Fruit fly (Drosophila melanogaster) whole organism, prepupa: ENCODE measurements around the gene CG12111.

Experiments
- CG10631 ChIP-seq: fragments of 200-800 bp; sonication (Bioruptor generic); optimal IDR thresholded peaks from 2 replicates; lab custom pipeline; 2016; ENCODE audit warnings: missing biosample characterization, missing genetic modification characterization
- CG11294 ChIP-seq: fragments of 200-800 bp; sonication (Bioruptor generic); IDR thresholded peaks from 2 replicates; pipeline ENCODE4 v1.3.6; 2022; ENCODE audit warnings: missing biosample characterization, missing genetic modification characterization
- CG15336 ChIP-seq: fragments of 200-800 bp; sonication (Bioruptor generic); IDR thresholded peaks from 2 replicates; pipeline ENCODE4 v1.3.6; 2022; ENCODE audit warnings: missing biosample characterization, missing genetic modification characterization
- CG31627 ChIP-seq: fragments of 200-800 bp; sonication (Bioruptor generic); optimal IDR thresholded peaks from 3 replicates; lab custom pipeline; 2016; ENCODE audit warnings: missing biosample characterization, missing genetic modification characterization
- CG32006 ChIP-seq: fragments of 200-800 bp; sonication (Bioruptor generic); optimal IDR thresholded peaks from 3 replicates; lab custom pipeline; 2017; ENCODE audit warnings: missing biosample characterization, mild to moderate bottlenecking, missing genetic modification characterization
- CG4318 ChIP-seq: fragments of 200-800 bp; sonication (Bioruptor generic); optimal IDR thresholded peaks from 3 replicates; lab custom pipeline; 2017; ENCODE audit warnings: missing biosample characterization, mild to moderate bottlenecking, missing genetic modification characterization
- CG6163 ChIP-seq: fragments of 200-800 bp; sonication (Bioruptor generic); IDR thresholded peaks from 3 replicates; pipeline ENCODE4 v1.3.6; 2022; ENCODE audit warnings: missing biosample characterization, missing genetic modification characterization
- CG6276 ChIP-seq: fragments of 200-800 bp; sonication (Bioruptor generic); optimal IDR thresholded peaks from 2 replicates; lab custom pipeline; 2017; ENCODE audit warnings: missing biosample characterization, mild to moderate bottlenecking, missing genetic modification characterization
- CG6792 ChIP-seq: fragments of 200-800 bp; sonication (Bioruptor generic); optimal IDR thresholded peaks from 3 replicates; lab custom pipeline; 2016; ENCODE audit warnings: missing biosample characterization, missing genetic modification characterization
- CG6808 ChIP-seq: fragments of 200-800 bp; sonication (Bioruptor generic); optimal IDR thresholded peaks from 3 replicates; lab custom pipeline; 2017; ENCODE audit warnings: missing biosample characterization, missing genetic modification characterization, mild to moderate bottlenecking, moderate library complexity, missing genetic modification reagents
- CG8119 ChIP-seq: fragments of 200-800 bp; sonication (Bioruptor generic); IDR thresholded peaks from 3 replicates; pipeline ENCODE4 v1.3.6; 2022; ENCODE audit warnings: missing biosample characterization, missing genetic modification characterization
- CG8319 ChIP-seq: fragments of 200-800 bp; sonication (Bioruptor generic); optimal IDR thresholded peaks from 3 replicates; lab custom pipeline; 2016; ENCODE audit warnings: missing biosample characterization, missing genetic modification characterization
- CG9139 ChIP-seq: fragments of 200-800 bp; sonication (Bioruptor generic); optimal IDR thresholded peaks from 3 replicates; lab custom pipeline; 2017; ENCODE audit warnings: missing biosample characterization, mild to moderate bottlenecking, missing genetic modification characterization
- Eip78C ChIP-seq: fragments of 200-800 bp; sonication (Bioruptor generic); peaks from one replicate; lab custom pipeline; 2016; ENCODE audit warnings: missing biosample characterization, missing genetic modification characterization
- Ets21C ChIP-seq: fragments of 200-800 bp; sonication (Bioruptor generic); optimal IDR thresholded peaks from 3 replicates; lab custom pipeline; 2016; ENCODE audit warnings: missing biosample characterization, missing genetic modification characterization
- Gug ChIP-seq: fragments of 200-800 bp; sonication (Bioruptor generic); IDR thresholded peaks from 2 replicates; pipeline ENCODE4 v1.3.6; 2022; ENCODE audit warnings: missing biosample characterization, missing genetic modification characterization
- Hr38 ChIP-seq: sonication (Bioruptor generic); optimal IDR thresholded peaks from 2 replicates; lab custom pipeline; 2016; ENCODE audit warnings: missing biosample characterization, missing genetic modification characterization
- Hr39 ChIP-seq: fragments of 200-800 bp; sonication (Bioruptor generic); optimal IDR thresholded peaks from 2 replicates; lab custom pipeline; 2016; ENCODE audit warnings: missing biosample characterization, missing genetic modification characterization
- Hr4 ChIP-seq: fragments of 200-800 bp; sonication (Bioruptor generic); optimal IDR thresholded peaks from 3 replicates; lab custom pipeline; 2016; ENCODE audit warnings: missing biosample characterization, missing genetic modification characterization
- Lpt ChIP-seq: fragments of 200-800 bp; sonication (Bioruptor generic); optimal IDR thresholded peaks from 3 replicates; lab custom pipeline; 2016; ENCODE audit warnings: missing biosample characterization, missing genetic modification characterization
- OdsH ChIP-seq: fragments of 200-800 bp; sonication (Bioruptor generic); optimal IDR thresholded peaks from 3 replicates; lab custom pipeline; 2016; ENCODE audit warnings: missing biosample characterization, missing genetic modification characterization
- acj6 ChIP-seq: fragments of 200-800 bp; sonication (Bioruptor generic); optimal IDR thresholded peaks from 3 replicates; lab custom pipeline; 2016; ENCODE audit warnings: missing biosample characterization, missing genetic modification characterization
- dac ChIP-seq: fragments of 200-800 bp; sonication (Bioruptor generic); optimal IDR thresholded peaks from 2 replicates; lab custom pipeline; 2017; ENCODE audit warnings: missing biosample characterization, mild to moderate bottlenecking, missing genetic modification characterization
- eg ChIP-seq: fragments of 200-800 bp; sonication (Bioruptor generic); IDR thresholded peaks from 3 replicates; pipeline ENCODE4 v1.3.6; 2022; ENCODE audit warnings: missing biosample characterization, missing genetic modification characterization
- fd85E ChIP-seq: fragments of 200-800 bp; sonication (Bioruptor generic); optimal IDR thresholded peaks from 3 replicates; lab custom pipeline; 2016; ENCODE audit warnings: missing biosample characterization, missing genetic modification characterization
- fkh ChIP-seq: fragments of 200-800 bp; sonication (Bioruptor generic); optimal IDR thresholded peaks from 3 replicates; lab custom pipeline; 2017; ENCODE audit warnings: missing biosample characterization, mild to moderate bottlenecking, missing genetic modification characterization, moderate library complexity
- lz ChIP-seq: fragments of 200-800 bp; sonication (Bioruptor generic); optimal IDR thresholded peaks from 3 replicates; lab custom pipeline; 2016; ENCODE audit warnings: missing biosample characterization, missing genetic modification characterization
- salr ChIP-seq, 2 experiments: fragments of 200-800 bp; sonication (Bioruptor generic); optimal IDR thresholded peaks; 3 replicates each; lab custom pipeline; 2016 to 2018; ENCODE audit warnings: missing biosample characterization in 2 of 2, missing genetic modification characterization in 2 of 2, mild to moderate bottlenecking in 1 of 2
- svp ChIP-seq: fragments of 200-800 bp; sonication (Bioruptor generic); peaks from one replicate; lab custom pipeline; 2016; ENCODE audit warnings: missing biosample characterization, missing genetic modification characterization
- vri ChIP-seq: fragments of 200-800 bp; sonication (Bioruptor generic); optimal IDR thresholded peaks from 3 replicates; lab custom pipeline; 2016; ENCODE audit warnings: missing biosample characterization, mild to moderate bottlenecking, missing genetic modification characterization

Gene CG12111

dm6 chrX:8522504-8522903, 48.2 kb downstream of the CG12111 start (continued):
- TF ChIP-seq Ets21C (GFP tag; lab: Kevin White, UChicago) (no peak), Hr4 (no peak), CG31627 (no peak), CG32006 (no peak), CG10631 (GFP tag; lab: Kevin White, UChicago) (no peak), svp (GFP tag; lab: Kevin White, UChicago) (no peak), CG8319 (GFP tag; lab: Kevin White, UChicago) (no peak)
- TF ChIP-seq, all 60 proteins: peak for 10

- no peak for TF ChIP-seq Hr38 (GFP tag; lab: Kevin White, UChicago)
- TF ChIP-seq dac (GFP tag; lab: Kevin White, UChicago) = peak; percentile 10
- TF ChIP-seq lz (GFP tag; lab: Kevin White, UChicago) = no peak
- TF ChIP-seq Eip78C (GFP tag; lab: Kevin White, UChicago) = peak; percentile 62
- no peak for TF ChIP-seq CG6792 (GFP tag; lab: Kevin White, UChicago)
- TF ChIP-seq salr (GFP tag; optimal IDR thresholded peaks at IDR 0.05; lab: Kevin White, UChicago) = peak in 1 of 2 experiments; percentile 10
- peak; percentile 52 for TF ChIP-seq Gug (GFP tag; lab: Robert Waterston, UW)
- TF ChIP-seq OdsH = peak; percentile 13
- peak; percentile 28; the same call in 1 of the 3 replicates for TF ChIP-seq CG6163
- peak; percentile 67 for TF ChIP-seq CG6276 (GFP tag; lab: Kevin White, UChicago)
- peak; percentile 52 for TF ChIP-seq Lpt
- TF ChIP-seq CG31627 = no peak
- TF ChIP-seq Hr39 (GFP tag; lab: Kevin White, UChicago) = no peak
- TF ChIP-seq Hr4 = peak; percentile 66
- no peak for TF ChIP-seq CG9139 (GFP tag; lab: Kevin White, UChicago)
- TF ChIP-seq CG11294 (GFP tag; lab: Robert Waterston, UW) = 0 out of 2 replicates have a peak, but pooled peaks have one; percentile 13
- TF ChIP-seq CG15336 = peak; percentile 72
- peak; percentile 67; the same call in 2 of the 3 replicates for TF ChIP-seq eg
- TF ChIP-seq CG8319 (GFP tag; lab: Kevin White, UChicago) = no peak
- no peak for TF ChIP-seq CG6808 (GFP tag; lab: Kevin White, UChicago)
- peak; percentile 71 for TF ChIP-seq CG32006
- peak; percentile 16 for TF ChIP-seq acj6 (GFP tag; lab: Kevin White, UChicago)
- no peak for TF ChIP-seq fd85E (GFP tag; lab: Kevin White, UChicago)
- peak; percentile 38 for TF ChIP-seq CG4318 (GFP tag; lab: Kevin White, UChicago)
- TF ChIP-seq CG8119 (GFP tag; lab: Robert Waterston, UW) = peak; percentile 71
- TF ChIP-seq, all 60 proteins: peak for 16
Observed at dm6 chrX:8521492-8521891, 49.3 kb downstream of the CG12111 start.

dm6 chrX:8520517-8520916, 50.2 kb downstream of the CG12111 start:
- TF ChIP-seq fkh (GFP tag; lab: Kevin White, UChicago) (no peak), vri (GFP tag; lab: Kevin White, UChicago) (peak; percentile 28)
